Fruit fly (Drosophila melanogaster): ENCODE data around the gene CG33722.

Gene CG33722

dm6 chr3R:8224726-8225460 lies 19.0 kb upstream of the CG33722 start (continued):
- TF ChIP-seq dati (GFP tag; IDR thresholded peaks at IDR 0.05) (no peak), CG11093 (GFP tag; IDR thresholded peaks at IDR 0.05) (no peak), MTF-1 (GFP tag; optimal IDR thresholded peaks at IDR 0.05; ENCODE audit: borderline replicate concordance) (no peak), CG13624 (GFP tag; optimal IDR thresholded peaks at IDR 0.05) (no peak), Blimp-1 (GFP tag; optimal IDR thresholded peaks at IDR 0.05) (peak; percentile 31), BtbVII (GFP tag; optimal IDR thresholded peaks at IDR 0.05) (no peak), dmrt11E (tag; optimal IDR thresholded peaks at IDR 0.05) (peak; percentile 45), CG16863 (GFP tag; optimal IDR thresholded peaks at IDR 0.05) (no peak), Spps (tag; optimal IDR thresholded peaks at IDR 0.05) (peak; percentile 15), ci (GFP tag; IDR thresholded peaks at IDR 0.05) (no peak), CoRest (tag; optimal IDR thresholded peaks at IDR 0.05) (no peak), Ssrp (tag; optimal IDR thresholded peaks at IDR 0.05) (no peak), CG7556 (GFP tag; optimal IDR thresholded peaks at IDR 0.05) (no peak), slbo (GFP tag; IDR thresholded peaks at IDR 0.05) (no peak), CG8388 (GFP tag; optimal IDR thresholded peaks at IDR 0.05) (peak; percentile 6), CG12391 (tag; optimal IDR thresholded peaks at IDR 0.05) (peak; percentile 27), CG18764 (GFP tag; optimal IDR thresholded peaks at IDR 0.05) (no peak), CG11696 (GFP tag; IDR thresholded peaks at IDR 0.05) (no peak), ttk (GFP tag; IDR thresholded peaks at IDR 0.05) (0 out of 2 replicates have a peak, but pooled peaks have one; percentile 37), CG17359 (tag; optimal IDR thresholded peaks at IDR 0.05) (no peak), Aef1 (GFP tag; IDR thresholded peaks at IDR 0.05) (no peak), CG33557 (GFP tag; optimal IDR thresholded peaks at IDR 0.05) (no peak), zen2 (GFP tag; IDR thresholded peaks at IDR 0.05; ENCODE audit: partially characterized antibody) (no peak), Atf-2 (GFP tag; optimal IDR thresholded peaks at IDR 0.05) (no peak), Hand (GFP tag; optimal IDR thresholded peaks at IDR 0.05) (no peak), NFAT (GFP tag; IDR thresholded peaks at IDR 0.05) (no peak), Atf6 (GFP tag; IDR thresholded peaks at IDR 0.05) (no peak), exex (tag; optimal IDR thresholded peaks at IDR 0.05) (no peak), CG42726 (GFP tag; IDR thresholded peaks at IDR 0.05; ENCODE audit: partially characterized antibody) (no peak), Camta (GFP tag; optimal IDR thresholded peaks at IDR 0.05) (no peak), Med (GFP tag) (peak; percentile 29), CG14667 (GFP tag; IDR thresholded peaks at IDR 0.05) (no peak), crc (GFP tag; optimal IDR thresholded peaks at IDR 0.05) (no peak), ab (GFP tag; optimal IDR thresholded peaks at IDR 0.05) (no peak), CG1603 (tag; optimal IDR thresholded peaks at IDR 0.05) (no peak), CG11456 (GFP tag; IDR thresholded peaks at IDR 0.05) (no peak), Bdp1 (GFP tag; optimal IDR thresholded peaks at IDR 0.05) (no peak), seq (GFP tag; IDR thresholded peaks at IDR 0.05) (no peak), CrebB (tag; optimal IDR thresholded peaks at IDR 0.05) (no peak), twi (tag; optimal IDR thresholded peaks at IDR 0.05) (no peak), CG7372 (GFP tag; IDR thresholded peaks at IDR 0.05) (no peak), lola (GFP tag; optimal IDR thresholded peaks at IDR 0.05) (peak in 1 of 3 experiments; percentile 36), bbx (GFP tag; IDR thresholded peaks at IDR 0.05; ENCODE audit: partially characterized antibody) (no peak), CG4707 (GFP tag; optimal IDR thresholded peaks at IDR 0.05) (no peak), CG15696 (tag; optimal IDR thresholded peaks at IDR 0.05) (no peak), Nf-YB (GFP tag; optimal IDR thresholded peaks at IDR 0.05) (no peak), CG13296 (GFP tag; optimal IDR thresholded peaks at IDR 0.05) (no peak), PHDP (tag; optimal IDR thresholded peaks at IDR 0.05) (peak; percentile 15), Dll (GFP tag; IDR thresholded peaks at IDR 0.05; ENCODE audit: partially characterized antibody) (no peak)
